Fruit fly (Drosophila melanogaster): ENCODE results near the gene Fbxl7.

DNA sequence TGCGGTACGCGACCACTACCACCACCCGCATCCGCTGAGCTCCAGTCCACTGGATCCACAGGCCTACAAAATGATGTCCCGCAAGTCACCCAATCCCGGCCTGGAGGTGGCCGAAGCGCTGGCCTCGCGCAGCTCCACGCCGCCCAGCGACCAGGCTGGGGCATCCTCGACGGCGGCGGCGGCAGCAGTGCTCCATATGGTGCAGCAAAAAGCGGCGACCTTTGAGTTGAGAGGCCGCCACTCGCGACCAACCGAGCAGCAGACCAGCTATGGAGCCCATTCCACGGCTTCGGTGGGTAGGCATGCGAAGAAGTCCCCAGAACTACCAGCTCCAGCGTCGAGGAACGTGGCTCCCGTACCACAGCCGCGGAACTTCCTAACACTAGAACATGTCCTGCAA, 9.4 kb downstream of the Fbxl7 start:
- TF ChIP-seq CG7101 (tag; optimal IDR thresholded peaks at IDR 0.05) (no peak), CG7045 (GFP tag; optimal IDR thresholded peaks at IDR 0.05) (no peak), cnc (optimal IDR thresholded peaks at IDR 0.05) (no peak), toe (GFP tag; optimal IDR thresholded peaks at IDR 0.05) (no peak), Mnt (GFP tag; optimal IDR thresholded peaks at IDR 0.05) (no peak), CG12768 (GFP tag; optimal IDR thresholded peaks at IDR 0.05) (no peak), Clk (GFP tag; optimal IDR thresholded peaks at IDR 0.05) (no peak), cic (GFP tag; optimal IDR thresholded peaks at IDR 0.05) (no peak), CG5204 (GFP tag; optimal IDR thresholded peaks at IDR 0.05) (no peak), pad (GFP tag; optimal IDR thresholded peaks at IDR 0.05) (no peak)
